Worm (Caenorhabditis elegans): ENCODE results near the gene Y24D9A.7.

DNA sequence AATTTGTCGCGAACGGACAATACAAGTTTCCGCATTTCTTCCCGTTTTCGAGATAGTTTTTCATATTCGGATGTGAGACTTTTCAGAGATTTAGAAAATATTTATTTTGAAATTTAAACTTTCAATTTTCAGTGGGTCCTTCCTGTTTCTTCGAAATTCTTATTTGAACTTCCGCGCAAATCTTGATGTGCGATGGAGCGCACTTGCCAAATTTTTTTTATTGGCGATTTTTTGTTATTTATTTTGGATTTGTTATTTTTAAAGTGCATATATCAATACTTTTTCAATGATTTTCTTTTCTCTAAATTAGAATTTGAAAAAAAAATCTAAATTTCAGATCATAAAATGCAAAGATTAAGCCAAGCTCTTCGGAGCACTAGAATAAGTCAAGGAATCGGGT is 47.7 kb downstream of the Y24D9A.7 start, which contains the start of gene sars-2:
- TF ChIP-seq klf-2 (GFP tag; conservative IDR thresholded peaks at IDR 0.05) (no peak), tab-1 (GFP tag; IDR thresholded peaks at IDR 0.05) (no peak), ref-1 (GFP tag; conservative IDR thresholded peaks at IDR 0.05) (no peak), flt-1 (GFP tag; IDR thresholded peaks at IDR 0.05) (no peak), ztf-23 (GFP tag; IDR thresholded peaks at IDR 0.05) (no peak), med-1 (GFP tag; optimal IDR thresholded peaks at IDR 0.05; ENCODE audit: insufficient read depth) (no peak), T22C8.4 (GFP tag; IDR thresholded peaks at IDR 0.05) (no peak), cog-1 (tag; optimal IDR thresholded peaks at IDR 0.05) (no peak)
